Fruit fly (Drosophila melanogaster): Measurements from ENCODE around the gene CG13930.

The CG13930 gene

DNA sequence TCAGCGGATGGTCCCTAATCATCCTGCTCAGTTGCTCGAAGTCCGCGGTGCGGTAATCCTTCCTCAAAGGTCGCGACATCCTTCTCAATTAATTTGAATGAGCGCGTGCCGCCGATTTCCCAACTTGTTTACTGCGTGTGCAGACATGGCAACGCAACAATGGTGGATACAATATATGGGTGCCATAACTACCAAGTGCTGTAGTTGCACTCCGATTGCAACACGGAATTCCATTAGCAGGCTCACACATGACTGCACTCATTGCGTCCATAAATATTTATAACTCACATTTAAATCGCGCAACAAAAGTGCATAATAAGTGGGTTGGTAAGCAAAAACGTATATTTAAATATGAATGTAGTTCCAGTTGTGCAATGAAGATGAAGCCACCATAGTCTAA is at the start of gene CG13930:
TSS of gene CG13930 (minus strand) at position 101 of the 400 bp plus-strand sequence.
- TF ChIP-seq CG4496 (GFP tag; IDR thresholded peaks at IDR 0.05) (no peak), Pif1A (GFP tag; optimal IDR thresholded peaks at IDR 0.05) (no peak), gl (tag; optimal IDR thresholded peaks at IDR 0.05) (no peak), Ets98B (GFP tag; IDR thresholded peaks at IDR 0.05) (no peak), CG8159 (tag; optimal IDR thresholded peaks at IDR 0.05) (no peak), CG13204 (GFP tag; optimal IDR thresholded peaks at IDR 0.05) (no peak), CG9948 (tag; optimal IDR thresholded peaks at IDR 0.05) (no peak), CG32121 (GFP tag; IDR thresholded peaks at IDR 0.05) (no peak), CG14655 (GFP tag; optimal IDR thresholded peaks at IDR 0.05) (no peak), CG10348 (GFP tag; IDR thresholded peaks at IDR 0.05) (no peak), D1 (tag; optimal IDR thresholded peaks at IDR 0.05) (no peak), rn (GFP tag; IDR thresholded peaks at IDR 0.05) (no peak), CG15710 (tag; optimal IDR thresholded peaks at IDR 0.05) (no peak), CG12605 (GFP tag; IDR thresholded peaks at IDR 0.05) (no peak), CG34367 (tag; optimal IDR thresholded peaks at IDR 0.05) (no peak), fd96Ca (GFP tag; IDR thresholded peaks at IDR 0.05) (no peak), Pif1B (GFP tag; optimal IDR thresholded peaks at IDR 0.05) (no peak), CG17806 (tag; optimal IDR thresholded peaks at IDR 0.05) (no peak)

DNA sequence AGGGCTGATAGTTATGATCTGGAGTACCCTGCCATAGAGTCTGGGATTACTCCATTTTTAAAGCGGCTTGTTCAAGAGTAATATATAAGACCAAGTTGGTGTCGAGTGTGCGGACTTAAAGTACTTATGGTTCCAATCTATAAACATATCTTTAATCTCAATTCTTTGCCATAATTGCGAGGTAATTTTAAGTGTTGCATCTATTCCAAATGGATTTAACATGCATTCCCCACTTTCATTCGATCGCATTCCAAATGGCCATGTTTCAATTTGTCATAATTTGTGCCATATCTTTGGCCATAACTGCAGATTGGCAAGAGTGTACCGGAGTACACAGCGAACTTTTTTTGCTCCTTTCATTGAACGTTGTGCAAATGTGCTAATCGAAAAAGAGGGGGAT is 38.7 kb upstream of the CG13930 start:
- TF ChIP-seq CG32121 (GFP tag; IDR thresholded peaks at IDR 0.05) (no peak), CG14655 (GFP tag; optimal IDR thresholded peaks at IDR 0.05) (no peak), Pif1B (GFP tag; optimal IDR thresholded peaks at IDR 0.05) (no peak), CG4496 (GFP tag; IDR thresholded peaks at IDR 0.05) (no peak), Pif1A (GFP tag; optimal IDR thresholded peaks at IDR 0.05) (no peak), CG13204 (GFP tag; optimal IDR thresholded peaks at IDR 0.05) (no peak), CG8301 (tag; optimal IDR thresholded peaks at IDR 0.05) (no peak), CG17806 (tag; optimal IDR thresholded peaks at IDR 0.05) (peak; percentile 34), Ets98B (GFP tag; IDR thresholded peaks at IDR 0.05) (no peak), gl (tag; optimal IDR thresholded peaks at IDR 0.05) (no peak), CG9948 (tag; optimal IDR thresholded peaks at IDR 0.05) (no peak), CG34367 (tag; optimal IDR thresholded peaks at IDR 0.05) (peak; percentile 52), rn (GFP tag; IDR thresholded peaks at IDR 0.05) (no peak), CG15710 (tag; optimal IDR thresholded peaks at IDR 0.05) (peak; percentile 63), EcR (GFP tag; optimal IDR thresholded peaks at IDR 0.05) (no peak), CG10348 (GFP tag; IDR thresholded peaks at IDR 0.05) (no peak), Snoo (tag; optimal IDR thresholded peaks at IDR 0.05) (no peak), CG8159 (tag; optimal IDR thresholded peaks at IDR 0.05) (peak; percentile 67), CG12605 (GFP tag; IDR thresholded peaks at IDR 0.05) (no peak), D1 (tag; optimal IDR thresholded peaks at IDR 0.05) (no peak), fd96Ca (GFP tag; IDR thresholded peaks at IDR 0.05) (no peak)

DNA sequence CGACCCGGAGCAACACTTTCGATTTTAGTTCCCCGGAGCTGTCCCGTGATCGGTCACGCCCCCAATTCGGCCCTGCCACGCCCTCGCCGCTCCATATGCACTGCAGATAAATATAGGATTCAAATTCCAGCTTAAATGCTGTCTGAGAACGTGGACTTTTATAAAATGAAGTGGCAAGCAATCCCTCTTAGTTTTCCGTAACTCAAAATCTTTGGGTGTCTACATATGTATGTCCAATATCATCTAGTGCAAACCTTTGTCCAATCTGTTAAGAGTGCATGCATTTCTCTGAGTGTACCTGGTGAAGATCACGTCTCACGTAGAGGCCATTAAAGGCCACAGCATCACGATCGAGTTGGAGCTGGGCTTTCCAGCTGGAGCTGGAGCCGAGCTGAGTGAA is 38.0 kb upstream of the CG13930 start:
- no peak for TF ChIP-seq CG12605 (GFP tag; IDR thresholded peaks at IDR 0.05)
- peak; percentile 39 for TF ChIP-seq CG14655 (GFP tag; optimal IDR thresholded peaks at IDR 0.05)
- TF ChIP-seq fd96Ca (GFP tag; IDR thresholded peaks at IDR 0.05): peak; percentile 56; the same call in 1 of the 3 replicates
- peak; percentile 27 for TF ChIP-seq CG15710 (tag; optimal IDR thresholded peaks at IDR 0.05)
- TF ChIP-seq gl (tag; optimal IDR thresholded peaks at IDR 0.05): no peak
- peak; percentile 54; the same call in 1 of the 3 replicates for TF ChIP-seq CG4496 (GFP tag; IDR thresholded peaks at IDR 0.05)
- peak; percentile 61 for TF ChIP-seq CG8159 (tag; optimal IDR thresholded peaks at IDR 0.05)
- peak; percentile 42 for TF ChIP-seq CG9948 (tag; optimal IDR thresholded peaks at IDR 0.05)
- TF ChIP-seq Pif1A (GFP tag; optimal IDR thresholded peaks at IDR 0.05): peak; percentile 32
- peak; percentile 51 for TF ChIP-seq CG17806 (tag; optimal IDR thresholded peaks at IDR 0.05)
- TF ChIP-seq CG32121 (GFP tag; IDR thresholded peaks at IDR 0.05): no peak
- no peak for TF ChIP-seq CG34367 (tag; optimal IDR thresholded peaks at IDR 0.05)

DNA sequence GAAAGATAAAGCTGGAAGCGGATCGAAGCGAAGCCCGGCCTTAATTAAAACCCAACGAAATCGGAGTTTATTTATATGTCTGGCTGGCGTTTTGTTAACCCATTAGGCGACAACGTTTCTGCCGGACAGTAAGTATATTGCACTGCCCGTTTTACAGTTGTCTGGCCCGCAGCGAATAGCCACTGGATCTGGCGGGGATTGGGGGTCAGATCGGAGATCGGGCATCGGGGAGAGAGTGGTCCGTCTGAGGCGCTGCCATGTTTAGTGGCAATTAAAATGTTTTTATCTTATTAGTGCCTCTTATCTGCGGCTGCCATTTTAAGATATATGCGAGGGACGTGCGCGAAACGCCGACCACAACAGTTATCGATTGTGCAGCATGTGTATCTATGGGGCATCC is 36.6 kb upstream of the CG13930 start:
- TF ChIP-seq EcR (GFP tag; optimal IDR thresholded peaks at IDR 0.05) (peak; percentile 52), CG13204 (GFP tag; optimal IDR thresholded peaks at IDR 0.05) (no peak)

DNA sequence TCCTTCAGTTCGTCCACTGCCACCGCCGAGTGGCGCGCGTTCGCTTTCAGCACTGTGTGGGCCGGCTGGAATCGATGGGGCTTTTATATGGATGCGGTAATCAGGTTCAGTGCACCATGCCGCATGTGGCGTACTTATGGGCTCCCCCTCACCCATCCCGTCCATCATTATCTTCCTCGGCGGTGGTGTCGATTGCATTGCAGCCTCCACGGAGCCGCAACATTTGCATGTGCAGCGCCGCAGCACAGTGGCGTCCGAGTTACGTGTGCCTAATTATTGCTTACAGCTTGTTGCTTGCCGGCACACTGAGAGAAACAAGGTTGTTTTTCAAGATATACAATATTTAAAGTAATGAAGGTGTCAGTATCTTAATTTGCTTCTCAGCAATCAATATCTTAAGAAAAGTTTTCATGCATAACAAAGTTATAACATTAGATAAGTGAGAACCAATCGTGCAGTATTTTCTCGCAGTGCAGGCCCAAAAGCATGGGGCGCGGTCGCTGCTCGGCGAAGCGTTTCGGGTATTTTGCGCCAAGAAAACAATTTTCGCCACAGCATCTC is 29.9 kb upstream of the CG13930 start, which contains the start of gene CG13931:
TSS of gene CG13931 (minus strand) at position 41 of the 561 bp plus-strand sequence.
- peak; percentile 24 for TF ChIP-seq CG13204 (GFP tag; optimal IDR thresholded peaks at IDR 0.05)
- peak; percentile 72 for TF ChIP-seq CG14655 (GFP tag; optimal IDR thresholded peaks at IDR 0.05)
- no peak for TF ChIP-seq D1 (tag; optimal IDR thresholded peaks at IDR 0.05)
- TF ChIP-seq CG8159 (tag; optimal IDR thresholded peaks at IDR 0.05): peak; percentile 69
- TF ChIP-seq CG17806 (tag; optimal IDR thresholded peaks at IDR 0.05): peak; percentile 61
- TF ChIP-seq CG32121 (GFP tag; IDR thresholded peaks at IDR 0.05): peak; percentile 78
- TF ChIP-seq EcR (GFP tag; optimal IDR thresholded peaks at IDR 0.05): peak; percentile 60
- TF ChIP-seq CG12605 (GFP tag; IDR thresholded peaks at IDR 0.05): peak; percentile 58
- peak; percentile 68 for TF ChIP-seq CG34367 (tag; optimal IDR thresholded peaks at IDR 0.05)
- TF ChIP-seq CG4496 (GFP tag; IDR thresholded peaks at IDR 0.05): peak; percentile 79
- TF ChIP-seq gl (tag; optimal IDR thresholded peaks at IDR 0.05): peak; percentile 58
- peak; percentile 64 for TF ChIP-seq CG15710 (tag; optimal IDR thresholded peaks at IDR 0.05)
- TF ChIP-seq fd96Ca (GFP tag; IDR thresholded peaks at IDR 0.05): peak; percentile 81; the same call in 2 of the 3 replicates
- TF ChIP-seq Ets98B (GFP tag; IDR thresholded peaks at IDR 0.05): peak; percentile 78
- TF ChIP-seq Pif1A (GFP tag; optimal IDR thresholded peaks at IDR 0.05): peak; percentile 61
- TF ChIP-seq rn (GFP tag; IDR thresholded peaks at IDR 0.05): peak; percentile 56
- peak; percentile 60 for TF ChIP-seq CG9948 (tag; optimal IDR thresholded peaks at IDR 0.05)
- TF ChIP-seq CG10348 (GFP tag; IDR thresholded peaks at IDR 0.05): 0 out of 2 replicates have a peak, but pooled peaks have one; percentile 25
- TF ChIP-seq Pif1B (GFP tag; optimal IDR thresholded peaks at IDR 0.05): peak; percentile 55
- TF ChIP-seq Snoo (tag; optimal IDR thresholded peaks at IDR 0.05): peak; percentile 38
- peak; percentile 67 for TF ChIP-seq CG8301 (tag; optimal IDR thresholded peaks at IDR 0.05)
